Worm (Caenorhabditis elegans) whole organism, young adult: Measurements from ENCODE around the gene col-71.

Experiments used
- B0336.3 ChIP-seq: fragments of 200-800 bp; sonication (Bioruptor generic); IDR thresholded peaks from 2 replicates; pipeline ENCODE4 v1.3.6; 2022; ENCODE audit warnings: missing genetic modification characterization, missing compliant biosample characterization
- bed-2 ChIP-seq: fragments of 200-800 bp; sonication (Bioruptor generic); IDR thresholded peaks from 2 replicates; pipeline ENCODE4 v1.3.6; 2022; ENCODE audit warnings: missing genetic modification reagents, missing genetic modification characterization, missing compliant biosample characterization
- dox-1 ChIP-seq: fragments of 200-800 bp; sonication (Bioruptor generic); IDR thresholded peaks from 2 replicates; pipeline ENCODE4 v1.3.6; 2022; ENCODE audit warnings: missing genetic modification reagents, missing genetic modification characterization, missing compliant biosample characterization
- dpl-1 ChIP-seq: fragments of 150-350 bp; optimal IDR thresholded peaks from 2 replicates; lab custom pipeline; 2014; ENCODE audit warnings: missing biosample characterization, missing genetic modification reagents, missing genetic modification characterization
- hrde-1 ChIP-seq: sonication (generic microtip); optimal IDR thresholded peaks from 2 replicates; lab custom pipeline; 2016; ENCODE audit warnings: missing genetic modification characterization, mild to moderate bottlenecking, missing compliant biosample characterization, moderate library complexity, missing genotype, missing genetic modification reagents, borderline replicate concordance
- lsy-27 ChIP-seq: sonication (generic microtip); optimal IDR thresholded peaks from 2 replicates; lab custom pipeline; 2017; ENCODE audit warnings: missing genetic modification characterization, mild to moderate bottlenecking, missing compliant biosample characterization, antibody characterized with exemption, missing genotype, borderline replicate concordance; ENCODE audit not compliant: insufficient read depth
- snpc-4 ChIP-seq, 5 experiments: fragments of 150-350 bp in 1 of 5; sonication (generic microtip) in 4 of 5; optimal IDR thresholded peaks; 2 replicates each; lab custom pipeline; 2014 to 2018; ENCODE audit warnings: missing genetic modification characterization in 5 of 5, missing biosample characterization in 3 of 5, antibody characterized with exemption in 2 of 5, mild to moderate bottlenecking in 2 of 5, missing compliant biosample characterization in 2 of 5, missing genotype in 2 of 5, moderate library complexity in 2 of 5, missing genetic modification reagents in 1 of 5
- unc-62 ChIP-seq: fragments of 150-350 bp; optimal IDR thresholded peaks from 2 replicates; lab custom pipeline; 2014; ENCODE audit warnings: missing biosample characterization, missing genetic modification reagents, missing genetic modification characterization
- ztf-28 ChIP-seq: fragments of 200-800 bp; sonication (Bioruptor generic); IDR thresholded peaks from 2 replicates; pipeline ENCODE4 v1.3.6; 2022; ENCODE audit warnings: missing genetic modification reagents, missing genetic modification characterization, missing compliant biosample characterization

DNA sequence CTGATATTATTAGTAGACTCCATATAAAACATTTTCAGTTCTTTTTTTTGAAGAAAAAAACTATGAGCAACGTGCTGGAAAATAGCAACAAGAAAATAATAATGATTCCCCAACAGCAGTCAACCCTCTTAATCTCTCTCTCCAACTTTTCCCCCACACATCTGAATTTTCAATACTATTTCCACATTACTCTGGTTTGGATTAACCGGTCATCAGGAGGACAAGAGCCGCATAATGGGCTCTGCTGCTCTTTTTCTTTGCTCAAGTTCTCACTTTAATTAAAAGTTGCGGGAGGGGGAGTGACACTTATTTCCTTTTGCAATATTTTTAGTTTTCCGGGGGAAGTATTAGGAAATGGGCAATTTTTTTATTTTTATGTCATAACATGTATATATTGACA is 25.1 kb upstream of the col-71 start:
- TF ChIP-seq hrde-1 (no peak), B0336.3 (GFP tag; lab: Robert Waterston, UW) (no peak), dox-1 (no peak), unc-62 (GFP tag; lab: Kevin White, UChicago) (no peak), dpl-1 (GFP tag; lab: Kevin White, UChicago) (no peak), ztf-28 (GFP tag; lab: Robert Waterston, UW) (no peak), snpc-4 (GFP tag; optimal IDR thresholded peaks at IDR 0.05; lab: Kevin White, UChicago) (no peak), snpc-4 (tag; optimal IDR thresholded peaks at IDR 0.05; lab: Kevin White, UChicago) (no peak), lsy-27 (no peak), bed-2 (no peak)
